Worm (Caenorhabditis elegans): ENCODE data around the gene cisd-3.1.

cisd-3.1 gene

ce11 chrIII:4508064-4508905 is 34.4 kb upstream of the cisd-3.1 start, which contains the start of the genes cct-5 and F25F2.1 (continued):
- TF ChIP-seq madf-10 (tag; optimal IDR thresholded peaks at IDR 0.05) (no peak), F10E7.11 (tag; optimal IDR thresholded peaks at IDR 0.05) (no peak), lir-1 (GFP tag; conservative IDR thresholded peaks at IDR 0.05) (peak; percentile 67; the same call in 1 of the 2 replicates), T26A5.8 (tag; optimal IDR thresholded peaks at IDR 0.05) (no peak), ceh-27 (GFP tag; optimal IDR thresholded peaks at IDR 0.05) (no peak), him-1 (tag; optimal IDR thresholded peaks at IDR 0.05) (peak; percentile 47), cebp-1 (GFP tag; IDR thresholded peaks at IDR 0.05) (no peak; the same call in 1 of the 2 replicates), cebp-1 (tag; optimal IDR thresholded peaks at IDR 0.05) (no peak), nhr-120 (GFP tag; IDR thresholded peaks at IDR 0.05) (no peak), ztf-28 (GFP tag; IDR thresholded peaks at IDR 0.05) (peak; percentile 43; the same call in 1 of the 2 replicates), ztf-26 (tag; optimal IDR thresholded peaks at IDR 0.05) (no peak), snpc-4 (GFP tag; optimal IDR thresholded peaks at IDR 0.05) (no peak), snpc-4 (tag; optimal IDR thresholded peaks at IDR 0.05) (peak in 3 of 4 experiments; percentile 21 to 46 (median 38)), lsl-1 (GFP tag; optimal IDR thresholded peaks at IDR 0.05) (peak; percentile 94), nhr-80 (tag; optimal IDR thresholded peaks at IDR 0.05) (no peak), nfya-2 (GFP tag; IDR thresholded peaks at IDR 0.05) (no peak), F39B2.1 (GFP tag; IDR thresholded peaks at IDR 0.05) (no peak), athp-1 (tag; optimal IDR thresholded peaks at IDR 0.05) (peak; percentile 77), rcor-1 (GFP tag; IDR thresholded peaks at IDR 0.05) (peak; percentile 80), tlf-1 (GFP tag; optimal IDR thresholded peaks at IDR 0.05) (peak; percentile 90), ztf-3 (GFP tag; optimal IDR thresholded peaks at IDR 0.05) (no peak), egl-18 (GFP tag; IDR thresholded peaks at IDR 0.05) (no peak), hlh-26 (GFP tag; conservative IDR thresholded peaks at IDR 0.05) (no peak), nfya-1 (tag; optimal IDR thresholded peaks at IDR 0.05; ENCODE audit: borderline replicate concordance, insufficient read depth) (no peak), F55B11.4 (tag; optimal IDR thresholded peaks at IDR 0.05; ENCODE audit: borderline replicate concordance, insufficient read depth) (no peak), lag-1 (GFP tag; IDR thresholded peaks at IDR 0.05) (no peak), hmg-1.2 (GFP tag; IDR thresholded peaks at IDR 0.05) (peak; percentile 67), akir-1 (GFP tag; optimal IDR thresholded peaks at IDR 0.05) (no peak), Y79H2A.3 (GFP tag; conservative IDR thresholded peaks at IDR 0.05) (peak; percentile 81), attf-6 (GFP tag; IDR thresholded peaks at IDR 0.05) (0 out of 2 replicates have a peak, but pooled peaks have one; percentile 45), sptf-2 (GFP tag; optimal IDR thresholded peaks at IDR 0.05) (no peak), nfyb-1 (GFP tag; IDR thresholded peaks at IDR 0.05) (0 out of 2 replicates have a peak, but pooled peaks have one; percentile 51), cebp-2 (GFP tag; IDR thresholded peaks at IDR 0.05) (no peak), let-526 (GFP tag; IDR thresholded peaks at IDR 0.05) (no peak)

DNA sequence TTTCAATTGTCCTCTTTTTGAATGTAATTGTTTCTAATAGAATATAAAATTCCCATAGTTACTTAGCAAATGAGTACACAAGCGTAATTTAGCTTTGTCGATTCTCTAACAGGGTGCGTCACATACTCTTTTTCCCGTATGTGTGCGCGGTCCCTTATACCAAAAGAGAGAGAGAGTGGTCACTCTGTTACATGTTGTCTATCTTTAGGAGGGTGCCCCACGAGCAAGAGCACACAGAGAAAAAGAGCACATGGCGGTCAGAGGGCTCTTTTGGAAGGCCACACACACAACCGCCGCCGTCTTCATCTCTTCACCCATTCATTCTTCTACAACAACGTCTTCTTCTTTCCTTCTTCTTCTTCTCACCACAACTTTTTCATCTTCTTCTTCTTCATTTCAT is 28.8 kb upstream of the cisd-3.1 start:
- TF ChIP-seq Y67H2A.10 (GFP tag; conservative IDR thresholded peaks at IDR 0.05) (no peak), ztf-22 (GFP tag; optimal IDR thresholded peaks at IDR 0.05) (no peak), let-526 (GFP tag; IDR thresholded peaks at IDR 0.05) (no peak), B0019.2 (GFP tag; conservative IDR thresholded peaks at IDR 0.05) (no peak), nfya-1 (tag; optimal IDR thresholded peaks at IDR 0.05; ENCODE audit: borderline replicate concordance, insufficient read depth) (no peak), F33H1.4 (GFP tag; IDR thresholded peaks at IDR 0.05) (no peak), him-1 (tag; optimal IDR thresholded peaks at IDR 0.05) (no peak), sptf-2 (GFP tag; optimal IDR thresholded peaks at IDR 0.05) (no peak), ztf-25 (GFP tag; IDR thresholded peaks at IDR 0.05) (no peak), cebp-2 (GFP tag; IDR thresholded peaks at IDR 0.05) (no peak), T07F8.4 (tag; optimal IDR thresholded peaks at IDR 0.05) (no peak), T26A5.8 (tag; optimal IDR thresholded peaks at IDR 0.05) (no peak), ceh-27 (GFP tag; optimal IDR thresholded peaks at IDR 0.05) (no peak)
